Worm (Caenorhabditis elegans) whole organism, midembryonic: ENCODE results near the gene Y57G11C.3.
A peak's percentile ranks its signal among the peaks of the same experiment; 100 is the strongest.

ENCODE experiments used
- T22C8.4 ChIP-seq: fragments of 200-800 bp; sonication (Bioruptor generic); IDR thresholded peaks from 2 replicates; pipeline ENCODE4 v1.3.6; 2022; ENCODE audit warnings: missing genetic modification characterization, missing compliant biosample characterization
- cog-1 ChIP-seq: sonication (generic microtip); optimal IDR thresholded peaks from 2 replicates; lab custom pipeline; 2016; ENCODE audit warnings: missing genetic modification characterization, missing compliant biosample characterization
- flt-1 ChIP-seq: fragments of 200-800 bp; sonication (Bioruptor generic); IDR thresholded peaks from 2 replicates; pipeline ENCODE4 v1.3.6; 2022; ENCODE audit warnings: missing genetic modification characterization, missing compliant biosample characterization
- klf-2 ChIP-seq: fragments of 200-800 bp; sonication (Bioruptor generic); conservative IDR thresholded peaks from 2 replicates; pipeline ENCODE4 v1.3.6; 2022; ENCODE audit warnings: missing genetic modification reagents, missing genetic modification characterization, missing compliant biosample characterization
- med-1 ChIP-seq: sonication (generic microtip); optimal IDR thresholded peaks from 2 replicates; lab custom pipeline; 2017; ENCODE audit warnings: missing genetic modification characterization, mild to moderate bottlenecking, missing compliant biosample characterization, antibody characterized with exemption, missing genetic modification reagents; ENCODE audit not compliant: insufficient read depth
- ref-1 ChIP-seq: fragments of 200-800 bp; sonication (Bioruptor generic); conservative IDR thresholded peaks from 2 replicates; pipeline ENCODE4 v1.3.6; 2022; ENCODE audit warnings: missing genetic modification reagents, missing genetic modification characterization, missing compliant biosample characterization
- tab-1 ChIP-seq: fragments of 200-800 bp; sonication (Bioruptor generic); IDR thresholded peaks from 2 replicates; pipeline ENCODE4 v1.3.6; 2022; ENCODE audit warnings: missing genetic modification characterization, missing compliant biosample characterization
- ztf-23 ChIP-seq: fragments of 200-800 bp; sonication (Bioruptor generic); IDR thresholded peaks from 2 replicates; pipeline ENCODE4 v1.3.6; 2022; ENCODE audit warnings: missing genetic modification reagents, missing genetic modification characterization, missing compliant biosample characterization
- ztf-29 ChIP-seq: fragments of 200-800 bp; sonication (Bioruptor generic); IDR thresholded peaks from 2 replicates; pipeline ENCODE4 v1.3.6; 2022; ENCODE audit warnings: missing genetic modification reagents, missing genetic modification characterization, missing compliant biosample characterization

The Y57G11C.3 gene

ce11 chrIV:14767693-14768251 is at the start of gene Y57G11C.3, which contains the start of gene mrps-7:
Gene Y57G11C.3, plus strand, starts transcription at chrIV:14768201.
Gene mrps-7, minus strand, starts transcription at chrIV:14767730.
- no peak for TF ChIP-seq ref-1 (GFP tag; lab: Robert Waterston, UW)
- TF ChIP-seq cog-1: peak; percentile 73
- TF ChIP-seq med-1 (GFP tag; lab: Kevin White, UChicago): no peak
- TF ChIP-seq tab-1 (GFP tag; lab: Robert Waterston, UW): no peak
- no peak for TF ChIP-seq klf-2 (GFP tag; lab: Robert Waterston, UW)

ce11 chrIV:14728225-14728624 is 39.8 kb upstream of the Y57G11C.3 start, which contains the start of gene Y57G11C.42:
Gene Y57G11C.42, plus strand, starts transcription at chrIV:14728525.
- TF ChIP-seq cog-1 (no peak), ztf-23 (GFP tag; lab: Robert Waterston, UW) (no peak), med-1 (GFP tag; lab: Kevin White, UChicago) (no peak), ref-1 (GFP tag; lab: Robert Waterston, UW) (no peak), flt-1 (GFP tag; lab: Robert Waterston, UW) (no peak), tab-1 (GFP tag; lab: Robert Waterston, UW) (no peak), klf-2 (GFP tag; lab: Robert Waterston, UW) (no peak), ztf-29 (no peak), T22C8.4 (GFP tag; lab: Robert Waterston, UW) (no peak)

- TF ChIP-seq tab-1 (GFP tag; lab: Robert Waterston, UW) (no peak), ztf-23 (GFP tag; lab: Robert Waterston, UW) (no peak)
Observed at ce11 chrIV:14729272-14729671, 38.7 kb upstream of the Y57G11C.3 start.

- no peak for TF ChIP-seq flt-1 (GFP tag; lab: Robert Waterston, UW)
- no peak for TF ChIP-seq med-1 (GFP tag; lab: Kevin White, UChicago)
- TF ChIP-seq klf-2 (GFP tag; lab: Robert Waterston, UW): no peak
- TF ChIP-seq ref-1 (GFP tag; lab: Robert Waterston, UW): no peak
- TF ChIP-seq ztf-23 (GFP tag; lab: Robert Waterston, UW): no peak
- TF ChIP-seq cog-1: no peak
- TF ChIP-seq ztf-29: no peak
- TF ChIP-seq tab-1 (GFP tag; lab: Robert Waterston, UW): no peak
- no peak for TF ChIP-seq T22C8.4 (GFP tag; lab: Robert Waterston, UW)
Observed at ce11 chrIV:14741926-14742325, 26.1 kb upstream of the Y57G11C.3 start.

- TF ChIP-seq ztf-23 (GFP tag; lab: Robert Waterston, UW) (no peak), T22C8.4 (GFP tag; lab: Robert Waterston, UW) (no peak)
Observed at ce11 chrIV:14754912-14755311, 13.1 kb upstream of the Y57G11C.3 start, which contains the start of gene Y57G11C.499. Gene Y57G11C.499, minus strand, starts transcription at chrIV:14754934.

- TF ChIP-seq med-1 (GFP tag; lab: Kevin White, UChicago): no peak
- no peak for TF ChIP-seq klf-2 (GFP tag; lab: Robert Waterston, UW)
- no peak for TF ChIP-seq ztf-29
- TF ChIP-seq T22C8.4 (GFP tag; lab: Robert Waterston, UW): no peak
- no peak for TF ChIP-seq ztf-23 (GFP tag; lab: Robert Waterston, UW)
Observed at ce11 chrIV:14757786-14758185, 10.2 kb upstream of the Y57G11C.3 start.

- TF ChIP-seq T22C8.4 (GFP tag; lab: Robert Waterston, UW): no peak
- TF ChIP-seq ztf-23 (GFP tag; lab: Robert Waterston, UW): no peak
- TF ChIP-seq med-1 (GFP tag; lab: Kevin White, UChicago): no peak
- no peak for TF ChIP-seq flt-1 (GFP tag; lab: Robert Waterston, UW)
- no peak for TF ChIP-seq klf-2 (GFP tag; lab: Robert Waterston, UW)
- TF ChIP-seq ztf-29: no peak
- no peak for TF ChIP-seq ref-1 (GFP tag; lab: Robert Waterston, UW)
- TF ChIP-seq cog-1: no peak
- no peak for TF ChIP-seq tab-1 (GFP tag; lab: Robert Waterston, UW)
Observed at ce11 chrIV:14759662-14760061, 8.3 kb upstream of the Y57G11C.3 start.

- no peak for TF ChIP-seq tab-1 (GFP tag; lab: Robert Waterston, UW)
- TF ChIP-seq med-1 (GFP tag; lab: Kevin White, UChicago): no peak
- no peak for TF ChIP-seq klf-2 (GFP tag; lab: Robert Waterston, UW)
- TF ChIP-seq ztf-29: no peak
- TF ChIP-seq T22C8.4 (GFP tag; lab: Robert Waterston, UW): no peak
Observed at ce11 chrIV:14760845-14761244, 7.2 kb upstream of the Y57G11C.3 start, which contains the start of gene ptp-5.2. Gene ptp-5.2, minus strand, starts transcription at chrIV:14760945.

- TF ChIP-seq cog-1: peak; percentile 12
Observed at ce11 chrIV:14763348-14763747, 4.7 kb upstream of the Y57G11C.3 start.

- TF ChIP-seq cog-1 (no peak), ztf-23 (GFP tag; lab: Robert Waterston, UW) (no peak), T22C8.4 (GFP tag; lab: Robert Waterston, UW) (no peak), ref-1 (GFP tag; lab: Robert Waterston, UW) (no peak), ztf-29 (no peak), tab-1 (GFP tag; lab: Robert Waterston, UW) (no peak), med-1 (GFP tag; lab: Kevin White, UChicago) (no peak), flt-1 (GFP tag; lab: Robert Waterston, UW) (no peak), klf-2 (GFP tag; lab: Robert Waterston, UW) (no peak)
Observed at ce11 chrIV:14763938-14764718, 3.9 kb upstream of the Y57G11C.3 start.
